Worm (Caenorhabditis elegans) whole organism, L2 larva: ENCODE data around the gene R13A5.15.

ENCODE experiments used
- Y55F3AM.14 ChIP-seq: fragments of 200-800 bp; sonication (Bioruptor generic); optimal IDR thresholded peaks from 2 replicates; lab custom pipeline; 2018; ENCODE audit warnings: mild to moderate bottlenecking, missing genetic modification characterization, missing compliant biosample characterization
- aly-2 ChIP-seq: fragments of 150-350 bp; optimal IDR thresholded peaks from 2 replicates; lab custom pipeline; 2014; ENCODE audit warnings: missing biosample characterization, missing genetic modification characterization
- ama-1 ChIP-seq: fragments of 150-350 bp; optimal IDR thresholded peaks from 2 replicates; lab custom pipeline; 2018; ENCODE audit warnings: inconsistent platforms
- dmd-4 ChIP-seq: sonication (generic microtip); optimal IDR thresholded peaks from 2 replicates; lab custom pipeline; 2017; ENCODE audit warnings: missing biosample characterization, missing genetic modification characterization
- egl-27 ChIP-seq: sonication (generic microtip); optimal IDR thresholded peaks from 3 replicates; lab custom pipeline; 2017; ENCODE audit warnings: missing biosample characterization, missing genetic modification reagents, missing genetic modification characterization
- nhr-10 ChIP-seq: sonication (generic microtip); optimal IDR thresholded peaks from 2 replicates; lab custom pipeline; 2017; ENCODE audit warnings: missing biosample characterization, missing genetic modification characterization
- nhr-21 ChIP-seq: fragments of 150-350 bp; optimal IDR thresholded peaks from 2 replicates; lab custom pipeline; 2014; ENCODE audit warnings: missing biosample characterization, missing genetic modification characterization
- nhr-25 ChIP-seq: fragments of 150-350 bp; sonication (generic microtip); optimal IDR thresholded peaks from 3 replicates; lab custom pipeline; 2014; ENCODE audit warnings: missing biosample characterization, missing genetic modification characterization
- nhr-77 ChIP-seq: fragments of 150-350 bp; optimal IDR thresholded peaks from 2 replicates; lab custom pipeline; 2014; ENCODE audit warnings: missing biosample characterization, missing genetic modification characterization
- unc-39 ChIP-seq: fragments of 150-350 bp; optimal IDR thresholded peaks from 2 replicates; lab custom pipeline; 2014; ENCODE audit warnings: missing biosample characterization, missing genetic modification characterization
- unc-55 ChIP-seq: fragments of 150-350 bp; sonication (generic microtip); optimal IDR thresholded peaks from 3 replicates; lab custom pipeline; 2014; ENCODE audit warnings: missing biosample characterization, missing genetic modification reagents, missing genetic modification characterization
- unc-62 ChIP-seq: fragments of 150-350 bp; optimal IDR thresholded peaks from 2 replicates; lab custom pipeline; 2014; ENCODE audit warnings: missing biosample characterization, missing genetic modification reagents, missing genetic modification characterization
- zag-1 ChIP-seq: fragments of 150-350 bp; optimal IDR thresholded peaks from 2 replicates; lab custom pipeline; 2014; ENCODE audit warnings: missing biosample characterization, missing genetic modification characterization
- ztf-11 ChIP-seq: sonication (generic microtip); optimal IDR thresholded peaks from 2 replicates; lab custom pipeline; 2017; ENCODE audit warnings: missing biosample characterization, missing genetic modification characterization

DNA sequence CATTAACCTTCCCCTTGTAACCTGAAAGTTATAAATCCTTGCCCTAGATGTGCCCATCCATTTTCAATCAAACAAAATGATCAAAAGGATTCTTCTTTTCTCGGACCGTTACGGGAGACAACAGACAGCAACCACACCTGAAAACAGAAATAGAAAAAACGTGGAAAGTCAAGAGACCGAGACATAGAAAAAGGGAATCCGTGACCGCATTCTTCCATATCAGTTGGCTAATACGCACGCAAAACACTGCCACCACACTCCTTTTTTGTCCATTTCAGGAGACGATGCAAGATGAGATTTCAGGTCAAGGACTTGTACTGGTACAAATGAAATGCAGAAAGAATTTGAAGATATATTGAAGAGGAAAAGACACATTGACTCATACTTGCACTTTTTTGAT is 30.2 kb upstream of the R13A5.15 start:
- TF ChIP-seq dmd-4 (tag; lab: Kevin White, UChicago) (no peak), unc-39 (tag; lab: Kevin White, UChicago) (no peak), nhr-77 (tag; lab: Kevin White, UChicago) (no peak), unc-62 (GFP tag; lab: Kevin White, UChicago) (no peak), aly-2 (no peak), Y55F3AM.14 (GFP tag; lab: Kevin White, UChicago) (no peak), nhr-25 (tag; lab: Kevin White, UChicago) (no peak), nhr-10 (tag; lab: Kevin White, UChicago) (no peak), nhr-21 (tag; lab: Kevin White, UChicago) (peak; percentile 13), egl-27 (tag; lab: Kevin White, UChicago) (peak; percentile 8), zag-1 (tag; lab: Kevin White, UChicago) (no peak), ztf-11 (no peak), ama-1 (lab: Kevin White, UChicago) (no peak), unc-55 (no peak)
